Fruit fly (Drosophila melanogaster): ENCODE data around the gene CG6770.

CG6770 gene

dm6 chr2L:12006397-12007330 lies 39.3 kb downstream of the CG6770 start (continued):
- TF ChIP-seq CG10431 (GFP tag; optimal IDR thresholded peaks at IDR 0.05) = peak; percentile 88
- no peak for TF ChIP-seq sob (GFP tag; IDR thresholded peaks at IDR 0.05)
- no peak for TF ChIP-seq ap (GFP tag; IDR thresholded peaks at IDR 0.05)
- TF ChIP-seq ab (GFP tag; optimal IDR thresholded peaks at IDR 0.05) = peak; percentile 66
- TF ChIP-seq Dfd (GFP tag; optimal IDR thresholded peaks at IDR 0.05) = no peak
- no peak for TF ChIP-seq Rfx (GFP tag; IDR thresholded peaks at IDR 0.05)
- peak; percentile 77 for TF ChIP-seq shn (GFP tag; optimal IDR thresholded peaks at IDR 0.05)
- peak; percentile 9 for TF ChIP-seq CG12769 (tag; optimal IDR thresholded peaks at IDR 0.05)
- TF ChIP-seq z (GFP tag; IDR thresholded peaks at IDR 0.05) = no peak
- no peak for TF ChIP-seq CG5953 (GFP tag; IDR thresholded peaks at IDR 0.05)
- TF ChIP-seq kah (GFP tag; optimal IDR thresholded peaks at IDR 0.05) = peak; percentile 42
- no peak for TF ChIP-seq sisA (GFP tag; IDR thresholded peaks at IDR 0.05)
- TF ChIP-seq CG10267 (tag; optimal IDR thresholded peaks at IDR 0.05) = peak; percentile 95
- TF ChIP-seq Lhr (GFP tag; optimal IDR thresholded peaks at IDR 0.05) = no peak
- no peak for TF ChIP-seq Dip2 (GFP tag; IDR thresholded peaks at IDR 0.05)
- peak; percentile 99 for TF ChIP-seq CG18262 (tag; optimal IDR thresholded peaks at IDR 0.05)
- peak; percentile 96 for TF ChIP-seq fd96Cb (tag; optimal IDR thresholded peaks at IDR 0.05)
- TF ChIP-seq CG5245 (GFP tag; optimal IDR thresholded peaks at IDR 0.05) = peak; percentile 81
- no peak for TF ChIP-seq cg (GFP tag; optimal IDR thresholded peaks at IDR 0.05)
- TF ChIP-seq ind (GFP tag; optimal IDR thresholded peaks at IDR 0.05) = peak; percentile 92
- TF ChIP-seq lola (GFP tag; optimal IDR thresholded peaks at IDR 0.05) = peak in 1 of 3 experiments; percentile 98
- TF ChIP-seq Atf-2 (GFP tag; optimal IDR thresholded peaks at IDR 0.05) = peak; percentile 76
- peak; percentile 70 for TF ChIP-seq slp2 (GFP tag; optimal IDR thresholded peaks at IDR 0.05)
- TF ChIP-seq Hey (tag; optimal IDR thresholded peaks at IDR 0.05) = peak; percentile 31
- no peak for TF ChIP-seq gt (GFP tag; IDR thresholded peaks at IDR 0.05)
- no peak for TF ChIP-seq Adf1 (GFP tag; IDR thresholded peaks at IDR 0.05)
- TF ChIP-seq Scr (GFP tag; IDR thresholded peaks at IDR 0.05; ENCODE audit: partially characterized antibody) = no peak
- peak; percentile 74 for TF ChIP-seq CG6272 (GFP tag; IDR thresholded peaks at IDR 0.05)
- no peak for TF ChIP-seq sc (optimal IDR thresholded peaks at IDR 0.05)
- TF ChIP-seq sc (GFP tag; optimal IDR thresholded peaks at IDR 0.05) = peak; percentile 92
- TF ChIP-seq ash1 (GFP tag; optimal IDR thresholded peaks at IDR 0.05) = no peak
- peak; percentile 30 for TF ChIP-seq her (GFP tag; optimal IDR thresholded peaks at IDR 0.05)
- TF ChIP-seq jigr1 (GFP tag; IDR thresholded peaks at IDR 0.05) = no peak
- TF ChIP-seq Sox100B (GFP tag; optimal IDR thresholded peaks at IDR 0.05) = peak; percentile 99
- TF ChIP-seq CG6654 (GFP tag; optimal IDR thresholded peaks at IDR 0.05) = peak; percentile 83
- TF ChIP-seq CG1024 (GFP tag; IDR thresholded peaks at IDR 0.05) = no peak
- no peak for TF ChIP-seq ranshi (GFP tag; IDR thresholded peaks at IDR 0.05)
- TF ChIP-seq CG30403 (GFP tag; optimal IDR thresholded peaks at IDR 0.05) = peak; percentile 95
- peak in 1 of 2 experiments; percentile 98 for TF ChIP-seq Eip74EF (GFP tag; optimal IDR thresholded peaks at IDR 0.05)
- TF ChIP-seq Blimp-1 (GFP tag; optimal IDR thresholded peaks at IDR 0.05) = peak; percentile 91
- peak; percentile 79 for TF ChIP-seq Jarid2 (GFP tag; optimal IDR thresholded peaks at IDR 0.05)
- no peak for TF ChIP-seq CG6175 (GFP tag; IDR thresholded peaks at IDR 0.05)
- TF ChIP-seq CG18599 (GFP tag; optimal IDR thresholded peaks at IDR 0.05) = peak; percentile 96
- TF ChIP-seq bsh (GFP tag; optimal IDR thresholded peaks at IDR 0.05) = peak; percentile 80 to 94
- no peak for TF ChIP-seq CG13287 (GFP tag; IDR thresholded peaks at IDR 0.05; ENCODE audit: partially characterized antibody)
- TF ChIP-seq CG2889 (GFP tag; IDR thresholded peaks at IDR 0.05) = no peak
- no peak for TF ChIP-seq CG31365 (tag; optimal IDR thresholded peaks at IDR 0.05)
- peak; percentile 99 for TF ChIP-seq CG2678 (tag; optimal IDR thresholded peaks at IDR 0.05)
- peak; percentile 74 for TF ChIP-seq psq (GFP tag; optimal IDR thresholded peaks at IDR 0.05)
